Worm (Caenorhabditis elegans) whole organism, L4/young adult: Measurements from ENCODE around the gene srh-78.
"Not testable (repeated sequence)": the region's sequence is repeated elsewhere in the genome, so short reads cannot be mapped to it uniquely, and the experiment has no call there.

Experiments
- W03F9.2 ChIP-seq: fragments of 150-350 bp; optimal IDR thresholded peaks from 2 replicates; lab custom pipeline; 2014; ENCODE audit warnings: missing biosample characterization, missing genetic modification characterization
- dao-5 ChIP-seq: sonication (generic microtip); optimal IDR thresholded peaks from 2 replicates; lab custom pipeline; 2016; ENCODE audit warnings: missing genotype, missing genetic modification characterization, moderate library complexity, missing compliant biosample characterization
- him-1 ChIP-seq: sonication (generic microtip); optimal IDR thresholded peaks from 2 replicates; lab custom pipeline; 2016; ENCODE audit warnings: missing genotype, missing genetic modification reagents, missing genetic modification characterization, missing compliant biosample characterization

DNA sequence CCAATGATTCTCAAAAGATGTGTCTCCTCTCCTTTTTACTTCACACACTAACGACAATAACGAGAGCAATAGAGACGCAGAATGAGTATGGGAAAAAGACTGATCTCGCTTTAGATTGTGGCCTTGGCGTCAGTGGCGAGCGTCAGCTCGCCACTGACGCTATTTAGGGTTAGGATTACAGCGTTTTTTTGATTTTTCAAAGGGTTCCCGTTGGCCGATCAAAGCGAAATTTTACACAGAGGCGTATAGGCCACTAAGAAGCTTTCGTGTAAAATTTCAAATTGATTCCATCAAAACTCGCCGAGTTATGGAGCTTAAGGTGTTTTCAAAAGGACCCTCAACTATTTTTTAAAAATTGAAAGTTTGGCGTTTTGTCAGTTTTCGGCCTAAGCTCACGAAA is 4.3 kb upstream of the srh-78 start, which contains the start of gene DC2.5:
- not testable (repeated sequence) for TF ChIP-seq dao-5, him-1, W03F9.2 (tag; lab: Kevin White, UChicago)
